Worm (Caenorhabditis elegans) whole organism, dauer: Measurements from ENCODE around the gene C16C8.10.

ENCODE experiments used
- unc-62 ChIP-seq: sonication (generic microtip); optimal IDR thresholded peaks from 2 replicates; lab custom pipeline; 2017; ENCODE audit warnings: missing biosample characterization, missing genetic modification reagents, missing genetic modification characterization

The C16C8.10 gene

ce11 chrII:3440641-3440926 is 23.9 kb downstream of the C16C8.10 start, which contains the start of gene C16C8.17:
C16C8.17 (plus strand) TSS chrII:3440827.
- no peak for TF ChIP-seq unc-62

DNA sequence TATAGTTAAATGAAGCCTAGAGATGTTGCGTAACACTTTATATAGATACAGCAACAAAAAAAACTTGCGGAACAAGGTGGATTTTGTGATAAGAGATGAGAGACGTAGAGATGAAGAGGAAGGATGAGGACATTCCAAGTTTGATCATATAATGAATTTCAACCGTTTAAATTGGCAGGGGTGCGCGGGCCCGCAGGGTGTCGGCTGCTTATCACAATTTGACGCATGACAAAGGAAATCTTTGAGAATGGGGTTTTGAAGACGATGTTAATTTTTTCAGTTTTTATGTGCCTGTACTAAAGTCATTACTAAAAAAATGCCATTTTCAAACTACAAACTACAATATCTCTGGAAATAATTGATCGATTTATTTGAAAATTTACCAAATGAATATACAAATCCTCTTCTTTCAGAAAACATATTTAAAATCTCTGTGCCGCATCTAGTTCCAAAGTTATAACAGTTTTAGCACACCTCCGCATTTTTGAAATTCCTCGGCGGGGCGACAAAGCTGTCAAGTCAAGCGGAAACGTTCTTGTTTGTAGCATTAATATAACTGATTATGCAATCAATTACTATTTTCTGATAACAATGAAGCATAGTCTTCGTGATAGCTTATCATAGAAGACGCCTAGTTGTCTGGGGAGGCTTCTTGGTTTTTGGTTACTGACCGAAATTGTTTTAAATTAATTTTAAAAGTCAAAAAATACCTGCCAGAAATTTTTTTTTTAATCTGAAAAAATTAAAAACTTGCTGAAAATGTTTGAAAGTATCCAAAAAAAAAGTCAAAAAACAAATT is 24.4 kb downstream of the C16C8.10 start:
- no peak for TF ChIP-seq unc-62

ce11 chrII:3439244-3439698 is 25.2 kb downstream of the C16C8.10 start:
- no peak for TF ChIP-seq unc-62

DNA sequence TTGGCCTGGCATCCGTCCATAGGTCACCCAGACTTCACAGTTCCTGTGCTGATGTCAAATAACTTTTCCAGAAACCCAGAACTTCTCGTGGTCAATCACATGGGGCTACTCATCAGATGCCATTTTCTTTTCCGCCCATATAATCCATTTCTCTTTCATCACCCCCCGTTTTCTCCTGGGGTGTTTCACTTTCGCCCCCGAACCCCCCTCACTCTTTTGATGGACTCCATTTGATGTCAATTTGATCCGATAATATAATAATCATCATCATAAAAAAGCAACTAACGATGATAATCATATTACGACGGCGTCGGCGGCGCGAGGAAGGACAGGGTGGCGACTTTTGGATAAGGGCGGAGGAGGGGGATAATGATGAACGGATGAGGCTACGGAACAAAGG is 26.2 kb downstream of the C16C8.10 start:
- no peak for TF ChIP-seq unc-62

- TF ChIP-seq unc-62: no peak
Observed at ce11 chrII:3437393-3437792, 27.1 kb downstream of the C16C8.10 start.

- TF ChIP-seq unc-62: no peak
Observed at ce11 chrII:3436412-3436811, 28.1 kb downstream of the C16C8.10 start, which contains the start of gene skpo-2. skpo-2 (minus strand) TSS chrII:3436512.

ce11 chrII:3434893-3435503 is 29.5 kb downstream of the C16C8.10 start:
- no peak for TF ChIP-seq unc-62

DNA sequence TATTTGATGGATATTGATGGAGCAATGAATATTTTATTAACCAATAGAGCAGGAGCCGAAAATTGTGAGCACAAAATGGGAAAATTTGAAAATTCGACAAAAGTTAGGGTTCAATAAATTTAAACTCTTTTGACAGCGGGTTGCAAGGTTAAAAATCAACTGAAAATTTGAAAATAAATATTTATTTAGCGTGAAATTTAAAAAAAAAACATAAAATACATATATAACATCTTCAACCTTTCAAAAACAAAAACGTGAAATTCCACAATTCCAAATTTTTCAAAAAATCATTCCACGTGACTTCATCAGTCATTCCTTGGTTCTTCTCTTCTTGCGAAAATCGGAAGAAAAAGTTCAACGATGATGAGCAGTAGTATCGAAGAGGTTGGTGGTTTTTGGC is 35.1 kb downstream of the C16C8.10 start, which contains the start of gene C16C8.18:
Gene C16C8.18 (plus strand): TSS at position 301 of the 400 bp plus-strand sequence.
- no peak for TF ChIP-seq unc-62

DNA sequence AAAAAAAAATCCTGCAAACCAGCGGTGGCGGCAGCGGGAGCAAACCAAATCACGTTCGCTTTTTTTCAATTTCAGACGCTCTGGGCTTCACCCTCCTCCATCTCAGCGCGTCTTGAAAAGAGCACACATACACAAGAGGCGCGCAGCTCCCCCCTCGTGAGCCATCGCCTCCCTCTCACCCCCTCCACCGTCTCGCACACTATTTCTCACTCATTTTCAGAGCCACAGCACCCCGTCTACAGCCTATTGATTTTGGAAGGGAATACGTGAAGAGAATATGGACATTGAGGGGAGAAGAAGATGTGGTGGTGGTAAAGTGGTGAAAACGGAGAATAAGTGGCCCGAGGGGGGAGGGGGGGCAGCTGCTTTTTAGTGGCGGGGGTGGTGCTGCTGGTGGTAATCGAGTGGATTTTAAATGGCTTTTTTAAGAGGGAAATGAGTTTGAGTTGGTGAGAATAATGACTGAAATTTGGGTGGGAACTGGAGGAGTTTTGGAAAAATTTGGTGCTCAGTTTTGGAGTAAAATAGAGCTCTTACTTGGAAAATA is 36.2 kb downstream of the C16C8.10 start:
- no peak for TF ChIP-seq unc-62

- no peak for TF ChIP-seq unc-62
Observed at ce11 chrII:3425433-3425832, 39.0 kb downstream of the C16C8.10 start, which contains the start of gene nep-11. nep-11 (minus strand) TSS chrII:3425533.

ce11 chrII:3422938-3423337 is 41.5 kb downstream of the C16C8.10 start:
- TF ChIP-seq unc-62: no peak

DNA sequence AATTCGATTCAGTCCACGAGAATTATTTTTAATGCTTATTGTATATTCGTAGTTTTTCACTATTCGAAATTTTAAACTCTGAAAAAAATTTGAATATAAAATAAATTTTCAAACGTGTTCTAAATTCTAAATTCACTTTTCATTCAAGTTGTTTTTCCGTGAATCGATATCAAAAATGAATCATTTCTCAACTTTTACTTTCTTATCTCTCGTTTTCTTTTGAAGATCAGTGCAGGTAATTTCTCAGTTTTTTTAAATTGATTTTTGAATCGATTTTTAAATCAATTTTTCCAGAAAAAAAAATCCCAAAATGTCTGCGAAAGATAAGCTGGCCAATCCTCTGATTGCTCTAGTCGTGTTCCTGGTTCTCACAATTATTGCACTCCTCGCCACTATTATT is 48.0 kb downstream of the C16C8.10 start, which contains the start of gene nep-6:
Gene nep-6 (plus strand): TSS at position 301 of the 400 bp plus-strand sequence.
- no peak for TF ChIP-seq unc-62

DNA sequence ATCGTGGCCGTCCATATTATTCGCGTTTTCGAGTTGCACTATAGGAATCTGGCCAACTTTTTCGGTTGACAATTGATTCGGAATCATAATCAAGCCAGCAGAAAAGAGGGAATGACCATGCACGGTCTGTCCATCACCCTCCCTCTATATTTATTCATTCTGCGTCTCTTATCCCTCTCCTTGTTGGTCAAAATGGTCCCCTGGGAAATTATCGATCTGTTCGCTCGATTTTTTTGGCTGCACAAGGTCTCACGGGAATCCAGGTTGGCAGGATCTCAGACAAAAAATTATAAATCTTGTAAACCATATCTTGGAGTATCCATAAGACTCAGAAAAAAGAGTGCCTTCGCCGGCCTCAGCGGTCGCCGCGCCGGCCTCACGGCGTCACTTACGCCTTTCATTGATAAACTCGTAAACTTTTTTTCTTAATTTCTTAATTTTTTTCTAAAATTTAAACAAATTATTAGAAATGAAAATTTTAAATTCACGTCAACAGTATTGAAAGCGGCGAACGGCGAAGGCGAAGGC is 50.0 kb downstream of the C16C8.10 start, which contains the start of the genes F18A12.7 and F18A12.2:
Gene F18A12.7 (minus strand): TSS at position 101 of the 528 bp plus-strand sequence.
Gene F18A12.2 (plus strand): TSS at position 478 of the 528 bp plus-strand sequence.
- no peak for TF ChIP-seq unc-62
